Worm (Caenorhabditis elegans) whole organism, midembryonic: Measurements from ENCODE around the gene dsl-7.

Experiments used
- T22C8.4 ChIP-seq: fragments of 200-800 bp; sonication (Bioruptor generic); IDR thresholded peaks from 2 replicates; pipeline ENCODE4 v1.3.6; 2022; ENCODE audit warnings: missing genetic modification characterization, missing compliant biosample characterization
- cog-1 ChIP-seq: sonication (generic microtip); optimal IDR thresholded peaks from 2 replicates; lab custom pipeline; 2016; ENCODE audit warnings: missing genetic modification characterization, missing compliant biosample characterization
- flt-1 ChIP-seq: fragments of 200-800 bp; sonication (Bioruptor generic); IDR thresholded peaks from 2 replicates; pipeline ENCODE4 v1.3.6; 2022; ENCODE audit warnings: missing genetic modification characterization, missing compliant biosample characterization
- klf-2 ChIP-seq: fragments of 200-800 bp; sonication (Bioruptor generic); conservative IDR thresholded peaks from 2 replicates; pipeline ENCODE4 v1.3.6; 2022; ENCODE audit warnings: missing genetic modification reagents, missing genetic modification characterization, missing compliant biosample characterization
- med-1 ChIP-seq: sonication (generic microtip); optimal IDR thresholded peaks from 2 replicates; lab custom pipeline; 2017; ENCODE audit warnings: missing genetic modification characterization, mild to moderate bottlenecking, missing compliant biosample characterization, antibody characterized with exemption, missing genetic modification reagents; ENCODE audit not compliant: insufficient read depth
- ref-1 ChIP-seq: fragments of 200-800 bp; sonication (Bioruptor generic); conservative IDR thresholded peaks from 2 replicates; pipeline ENCODE4 v1.3.6; 2022; ENCODE audit warnings: missing genetic modification reagents, missing genetic modification characterization, missing compliant biosample characterization
- tab-1 ChIP-seq: fragments of 200-800 bp; sonication (Bioruptor generic); IDR thresholded peaks from 2 replicates; pipeline ENCODE4 v1.3.6; 2022; ENCODE audit warnings: missing genetic modification characterization, missing compliant biosample characterization
- ztf-23 ChIP-seq: fragments of 200-800 bp; sonication (Bioruptor generic); IDR thresholded peaks from 2 replicates; pipeline ENCODE4 v1.3.6; 2022; ENCODE audit warnings: missing genetic modification reagents, missing genetic modification characterization, missing compliant biosample characterization
- ztf-29 ChIP-seq: fragments of 200-800 bp; sonication (Bioruptor generic); IDR thresholded peaks from 2 replicates; pipeline ENCODE4 v1.3.6; 2022; ENCODE audit warnings: missing genetic modification reagents, missing genetic modification characterization, missing compliant biosample characterization

dsl-7 gene

ce11 chrV:13043195-13043762, 50.3 kb downstream of the dsl-7 start, which contains the start of gene lap-2:
Gene lap-2 (plus strand): TSS chrV:13043712.
- TF ChIP-seq ztf-29: no peak
- TF ChIP-seq T22C8.4: no peak
- TF ChIP-seq ref-1: no peak
- TF ChIP-seq cog-1 (tag; lab: Kevin White, UChicago): no peak
- TF ChIP-seq klf-2 (GFP tag; lab: Robert Waterston, UW): no peak
- no peak for TF ChIP-seq tab-1
- no peak for TF ChIP-seq med-1 (GFP tag; lab: Kevin White, UChicago)
- no peak for TF ChIP-seq flt-1
- no peak for TF ChIP-seq ztf-23

- TF ChIP-seq tab-1: no peak
- no peak for TF ChIP-seq cog-1 (tag; lab: Kevin White, UChicago)
- TF ChIP-seq klf-2 (GFP tag; lab: Robert Waterston, UW): no peak
- no peak for TF ChIP-seq med-1 (GFP tag; lab: Kevin White, UChicago)
- TF ChIP-seq T22C8.4: no peak
- TF ChIP-seq ref-1: no peak
- no peak for TF ChIP-seq ztf-29
- TF ChIP-seq ztf-23: no peak
Observed at ce11 chrV:13043832-13044521, 51.0 kb downstream of the dsl-7 start.
